Worm (Caenorhabditis elegans) whole organism, L4 larva: Measurements from ENCODE around the gene shc-2.

Experiments used
- R02D3.7 ChIP-seq: fragments of 150-350 bp; sonication (generic microtip); optimal IDR thresholded peaks from 3 replicates; lab custom pipeline; 2014; ENCODE audit warnings: missing biosample characterization, missing genetic modification characterization
- Y5F2A.4 ChIP-seq: fragments of 200-800 bp; sonication (Bioruptor generic); optimal IDR thresholded peaks from 2 replicates; lab custom pipeline; 2018; ENCODE audit warnings: mild to moderate bottlenecking, missing genetic modification characterization, missing compliant biosample characterization
- daf-12 ChIP-seq: fragments of 150-350 bp; optimal IDR thresholded peaks from 2 replicates; lab custom pipeline; 2014; ENCODE audit warnings: missing biosample characterization, missing genetic modification reagents, missing genetic modification characterization
- daf-19 ChIP-seq: fragments of 200-800 bp; sonication (Bioruptor generic); conservative IDR thresholded peaks from 2 replicates; pipeline ENCODE4 v1.3.6; 2022; ENCODE audit warnings: missing genetic modification characterization, missing compliant biosample characterization
- dmd-8 ChIP-seq: fragments of 200-800 bp; sonication (Bioruptor generic); IDR thresholded peaks from 2 replicates; pipeline ENCODE4 v1.3.6; 2022; ENCODE audit warnings: missing genetic modification characterization, missing compliant biosample characterization
- fkh-10 ChIP-seq: fragments of 150-350 bp; optimal IDR thresholded peaks from 2 replicates; lab custom pipeline; 2014; ENCODE audit warnings: missing biosample characterization, missing genetic modification reagents, missing genetic modification characterization
- gei-8 ChIP-seq: fragments of 200-800 bp; sonication (Bioruptor generic); optimal IDR thresholded peaks from 2 replicates; lab custom pipeline; 2018; ENCODE audit warnings: mild to moderate bottlenecking, missing genetic modification characterization, missing compliant biosample characterization
- lin-39 ChIP-seq: fragments of 150-350 bp; optimal IDR thresholded peaks from 2 replicates; lab custom pipeline; 2014; ENCODE audit warnings: missing biosample characterization, missing genetic modification reagents, missing genetic modification characterization
- lsy-2 ChIP-seq, 2 experiments: fragments of 150-350 bp in 1 of 2; sonication (generic microtip) in 1 of 2; optimal IDR thresholded peaks; 2 replicates each; lab custom pipeline; 2014 to 2017; ENCODE audit warnings: missing biosample characterization in 2 of 2, missing genetic modification characterization in 2 of 2
- madf-9 ChIP-seq: fragments of 200-800 bp; sonication (Bioruptor generic); conservative IDR thresholded peaks from 2 replicates; pipeline ENCODE4 v1.3.6; 2022; ENCODE audit warnings: missing genetic modification reagents, missing genetic modification characterization, missing compliant biosample characterization
- mes-2 ChIP-seq: sonication (generic microtip); optimal IDR thresholded peaks from 2 replicates; lab custom pipeline; 2016; ENCODE audit warnings: missing genotype, mild to moderate bottlenecking, missing genetic modification characterization, missing compliant biosample characterization; ENCODE audit not compliant: poor library complexity, severe bottlenecking
- pha-4 ChIP-seq, 2 experiments: fragments of 150-350 bp in 1 of 2; fragments of 200-800 bp in 1 of 2; sonication (Bioruptor generic) in 1 of 2; IDR thresholded peaks in 1 of 2; optimal IDR thresholded peaks in 1 of 2; 2 replicates each; pipeline versions ENCODE4 v1.3.6 to Lab custom; 2014 to 2022; ENCODE audit warnings: missing genetic modification characterization in 2 of 2, missing genetic modification reagents in 2 of 2, missing biosample characterization in 1 of 2, missing compliant biosample characterization in 1 of 2
- unc-130 ChIP-seq: sonication (generic microtip); optimal IDR thresholded peaks from 2 replicates; lab custom pipeline; 2016; ENCODE audit warnings: missing genetic modification reagents, missing genetic modification characterization, missing compliant biosample characterization
- unc-39 ChIP-seq: sonication (generic microtip); optimal IDR thresholded peaks from 2 replicates; lab custom pipeline; 2017; ENCODE audit warnings: missing biosample characterization, missing genetic modification characterization

DNA sequence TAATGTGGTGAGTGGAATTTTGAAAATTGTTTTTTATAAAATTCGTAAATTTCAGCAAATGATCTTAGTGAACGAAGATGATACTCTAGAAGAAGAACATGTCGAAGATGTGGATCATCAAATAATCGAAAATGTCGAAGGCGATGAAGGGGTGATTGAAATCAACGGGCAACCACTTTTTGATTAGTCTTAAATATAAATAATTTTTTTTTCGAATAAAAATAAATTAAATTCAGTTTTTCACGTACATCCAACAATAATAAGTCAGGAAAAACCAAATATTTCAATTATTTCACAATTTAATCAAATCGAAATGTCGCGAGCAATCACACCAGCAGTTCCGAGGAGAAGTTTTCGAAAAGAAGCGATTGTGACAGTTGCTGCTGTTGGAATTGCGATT lies 31.2 kb upstream of the shc-2 start, which contains the start of gene ZK546.4:
- TF ChIP-seq R02D3.7 (tag; lab: Kevin White, UChicago) (no peak), madf-9 (no peak), daf-12 (tag; lab: Kevin White, UChicago) (no peak), mes-2 (tag; lab: Kevin White, UChicago) (no peak), unc-39 (tag; lab: Kevin White, UChicago) (no peak), Y5F2A.4 (GFP tag; lab: Kevin White, UChicago) (no peak), daf-19 (GFP tag; lab: Robert Waterston, UW) (no peak), pha-4 (GFP tag; IDR thresholded peaks at IDR 0.05; lab: Robert Waterston, UW) (no peak), pha-4 (tag; optimal IDR thresholded peaks at IDR 0.05; lab: Kevin White, UChicago) (no peak), lsy-2 (tag; optimal IDR thresholded peaks at IDR 0.05; lab: Kevin White, UChicago) (no peak), dmd-8 (no peak), unc-130 (GFP tag; lab: Kevin White, UChicago) (no peak), lin-39 (tag; lab: Kevin White, UChicago) (no peak), fkh-10 (GFP tag; lab: Kevin White, UChicago) (no peak), gei-8 (GFP tag; lab: Kevin White, UChicago) (no peak)
